Fruit fly (Drosophila melanogaster): Measurements from ENCODE around the gene Pih1D1.

DNA sequence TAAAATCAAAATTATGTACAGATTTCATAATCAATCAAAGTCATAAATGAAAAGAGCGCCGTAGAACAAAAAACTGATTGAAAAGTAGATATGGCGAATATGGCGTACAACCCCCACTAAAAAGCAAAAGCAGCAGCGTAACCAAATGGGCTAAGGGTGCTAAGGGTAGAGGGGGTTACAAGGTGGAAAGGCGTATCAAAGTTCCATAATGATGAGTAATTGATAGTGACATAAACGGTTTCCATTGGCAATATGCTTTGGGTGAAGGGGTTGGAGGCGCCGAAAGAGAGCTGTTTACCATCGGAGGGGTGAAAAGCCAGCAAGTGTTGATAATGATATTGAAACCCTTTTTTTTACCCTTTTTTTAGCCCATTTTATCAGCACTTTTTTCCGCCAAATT lies 49.3 kb downstream of the Pih1D1 start:
- TF ChIP-seq ftz-f1 (GFP tag; optimal IDR thresholded peaks at IDR 0.05) (no peak), odd (GFP tag; optimal IDR thresholded peaks at IDR 0.05) (no peak), Optix (GFP tag; IDR thresholded peaks at IDR 0.05) (no peak)

Data from whole organism, embryonic.